Fruit fly (Drosophila melanogaster) whole organism, embryonic: ENCODE data around the gene Cyp28c1.

Experiments used
- ATbp ChIP-seq: fragments of 200-800 bp; sonication (Bioruptor generic); optimal IDR thresholded peaks from 2 replicates; lab custom pipeline; 2017; ENCODE audit warnings: missing biosample characterization, mild to moderate bottlenecking, missing genetic modification characterization, missing genetic modification reagents
- CG10147 ChIP-seq: fragments of 200-800 bp; sonication (Bioruptor generic); optimal IDR thresholded peaks from 2 replicates; lab custom pipeline; 2019; ENCODE audit warnings: missing biosample characterization, mild to moderate bottlenecking, missing genetic modification characterization, moderate library complexity
- CG10321 ChIP-seq: fragments of 200-800 bp; sonication (Bioruptor generic); IDR thresholded peaks from 2 replicates; pipeline ENCODE4 v1.3.6; 2022; ENCODE audit warnings: missing biosample characterization, missing genetic modification characterization
- CG10654 ChIP-seq: fragments of 200-800 bp; sonication (Bioruptor generic); optimal IDR thresholded peaks from 2 replicates; lab custom pipeline; 2016; ENCODE audit warnings: missing biosample characterization, missing genetic modification characterization
- CG11696 ChIP-seq: fragments of 200-800 bp; sonication (Bioruptor generic); IDR thresholded peaks from 2 replicates; pipeline ENCODE4 v1.3.6; 2022; ENCODE audit warnings: missing biosample characterization, missing genetic modification characterization
- CG12942 ChIP-seq: fragments of 200-800 bp; sonication (Bioruptor generic); optimal IDR thresholded peaks from 3 replicates; lab custom pipeline; 2016; ENCODE audit warnings: missing biosample characterization, missing genetic modification characterization
- CG13287 ChIP-seq: fragments of 200-800 bp; sonication (Bioruptor generic); IDR thresholded peaks from 2 replicates; pipeline ENCODE4 v1.3.6; 2022; ENCODE audit warnings: missing biosample characterization, missing genetic modification characterization; ENCODE audit not compliant: partially characterized antibody
- CG13424 ChIP-seq: fragments of 200-800 bp; sonication (Bioruptor generic); optimal IDR thresholded peaks from 2 replicates; lab custom pipeline; 2019; ENCODE audit warnings: missing biosample characterization, mild to moderate bottlenecking, missing genetic modification characterization, moderate library complexity
- CG14860 ChIP-seq: fragments of 200-800 bp; sonication (Bioruptor generic); IDR thresholded peaks from 3 replicates; pipeline ENCODE4 v1.3.6; 2022; ENCODE audit warnings: missing biosample characterization, missing genetic modification characterization; ENCODE audit not compliant: partially characterized antibody
- CG1602 ChIP-seq: fragments of 200-800 bp; sonication (Bioruptor generic); optimal IDR thresholded peaks from 3 replicates; lab custom pipeline; 2016; ENCODE audit warnings: missing biosample characterization, missing genetic modification characterization
- CG16779 ChIP-seq: fragments of 200-800 bp; sonication (Bioruptor generic); IDR thresholded peaks from 2 replicates; pipeline ENCODE4 v1.3.6; 2022; ENCODE audit warnings: missing biosample characterization, missing genetic modification characterization
- CG17568 ChIP-seq: fragments of 200-800 bp; sonication (Bioruptor generic); optimal IDR thresholded peaks from 2 replicates; lab custom pipeline; 2018; ENCODE audit warnings: missing biosample characterization, mild to moderate bottlenecking, missing genetic modification characterization, moderate library complexity
- CG17612 ChIP-seq: fragments of 200-800 bp; sonication (Bioruptor generic); IDR thresholded peaks from 2 replicates; pipeline ENCODE4 v1.3.6; 2022; ENCODE audit warnings: missing biosample characterization, missing genetic modification characterization
- CG1792 ChIP-seq: fragments of 200-800 bp; sonication (Bioruptor generic); optimal IDR thresholded peaks from 2 replicates; lab custom pipeline; 2016; ENCODE audit warnings: missing biosample characterization, missing genetic modification characterization
- CG18476 ChIP-seq: fragments of 200-800 bp; sonication (Bioruptor generic); optimal IDR thresholded peaks from 2 replicates; lab custom pipeline; 2016; ENCODE audit warnings: missing biosample characterization, mild to moderate bottlenecking, missing genetic modification characterization
- CG18599 ChIP-seq: fragments of 200-800 bp; sonication (Bioruptor generic); optimal IDR thresholded peaks from 3 replicates; lab custom pipeline; 2017; ENCODE audit warnings: missing biosample characterization, missing genetic modification characterization, mild to moderate bottlenecking, moderate library complexity, missing genetic modification reagents
- CG2889 ChIP-seq: fragments of 200-800 bp; sonication (Bioruptor generic); IDR thresholded peaks from 3 replicates; pipeline ENCODE4 v1.3.6; 2022; ENCODE audit warnings: missing biosample characterization, missing genetic modification characterization
- CG34376 ChIP-seq: fragments of 200-800 bp; sonication (Bioruptor generic); optimal IDR thresholded peaks from 2 replicates; lab custom pipeline; 2018; ENCODE audit warnings: missing biosample characterization, mild to moderate bottlenecking, missing genetic modification characterization
- CG34422 ChIP-seq: fragments of 200-800 bp; sonication (Bioruptor generic); IDR thresholded peaks from 3 replicates; pipeline ENCODE4 v1.3.6; 2022; ENCODE audit warnings: missing biosample characterization, missing genetic modification characterization
- CG4730 ChIP-seq: fragments of 200-800 bp; sonication (Bioruptor generic); IDR thresholded peaks from 2 replicates; pipeline ENCODE4 v1.3.6; 2022; ENCODE audit warnings: missing biosample characterization, missing genetic modification characterization
- CG7786 ChIP-seq: fragments of 200-800 bp; sonication (Bioruptor generic); optimal IDR thresholded peaks from 2 replicates; lab custom pipeline; 2016; ENCODE audit warnings: missing biosample characterization, missing genetic modification characterization
- CG9817 ChIP-seq: fragments of 200-800 bp; sonication (Bioruptor generic); optimal IDR thresholded peaks from 2 replicates; lab custom pipeline; 2018; ENCODE audit warnings: missing biosample characterization, mild to moderate bottlenecking, missing genetic modification characterization, moderate library complexity
- CTCF ChIP-seq: fragments of 200-800 bp; sonication (Bioruptor generic); optimal IDR thresholded peaks from 2 replicates; lab custom pipeline; 2017; ENCODE audit warnings: missing biosample characterization, mild to moderate bottlenecking, missing genetic modification characterization, moderate library complexity
- D19A ChIP-seq: fragments of 200-800 bp; optimal IDR thresholded peaks from 3 replicates; lab custom pipeline; 2019; ENCODE audit warnings: missing biosample characterization, mild to moderate bottlenecking, missing genetic modification characterization, moderate library complexity
- Dip2 ChIP-seq: fragments of 200-800 bp; sonication (Bioruptor generic); IDR thresholded peaks from 2 replicates; pipeline ENCODE4 v1.3.6; 2022; ENCODE audit warnings: missing biosample characterization, missing genetic modification characterization
- Ets65A ChIP-seq: fragments of 200-800 bp; sonication (Bioruptor generic); peaks from one replicate; lab custom pipeline; 2016; ENCODE audit warnings: missing biosample characterization, missing genetic modification characterization
- Hr39 ChIP-seq: fragments of >200 bp; optimal IDR thresholded peaks from 2 replicates; lab custom pipeline; 2017
- NC2β ChIP-seq: fragments of 200-800 bp; sonication (Bioruptor generic); optimal IDR thresholded peaks from 2 replicates; lab custom pipeline; 2016; ENCODE audit warnings: missing biosample characterization, missing genetic modification characterization
- Nf-YB ChIP-seq: fragments of 200-800 bp; sonication (Bioruptor generic); optimal IDR thresholded peaks from 3 replicates; lab custom pipeline; 2019; ENCODE audit warnings: missing biosample characterization, mild to moderate bottlenecking, missing genetic modification characterization, moderate library complexity
- Nf-YC ChIP-seq: fragments of 200-800 bp; optimal IDR thresholded peaks from 3 replicates; lab custom pipeline; 2019; ENCODE audit warnings: missing biosample characterization, mild to moderate bottlenecking, missing genetic modification characterization, moderate library complexity
- Opbp ChIP-seq: fragments of 200-800 bp; sonication (Bioruptor generic); IDR thresholded peaks from 3 replicates; pipeline ENCODE4 v1.3.6; 2022; ENCODE audit warnings: missing biosample characterization, missing genetic modification characterization; ENCODE audit not compliant: partially characterized antibody
- Ravus ChIP-seq: fragments of 200-800 bp; sonication (Bioruptor generic); IDR thresholded peaks from 2 replicates; pipeline ENCODE4 v1.3.6; 2022; ENCODE audit warnings: missing biosample characterization, missing genetic modification characterization
- Side ChIP-seq: fragments of 200-800 bp; sonication (Bioruptor generic); optimal IDR thresholded peaks from 2 replicates; lab custom pipeline; 2016; ENCODE audit warnings: missing biosample characterization, missing genetic modification characterization
- Sox102F ChIP-seq: fragments of 200-800 bp; sonication (Bioruptor generic); optimal IDR thresholded peaks from 2 replicates; lab custom pipeline; 2018; ENCODE audit warnings: missing biosample characterization, mild to moderate bottlenecking, missing genetic modification characterization, moderate library complexity
- Xrp1 ChIP-seq: fragments of 200-800 bp; sonication (Bioruptor generic); IDR thresholded peaks from 2 replicates; pipeline ENCODE4 v1.3.6; 2022; ENCODE audit warnings: missing biosample characterization, missing genetic modification characterization
- al ChIP-seq: fragments of 200-800 bp; sonication (Bioruptor generic); IDR thresholded peaks from 2 replicates; pipeline ENCODE4 v1.3.6; 2022; ENCODE audit warnings: missing biosample characterization, missing genetic modification characterization
- bcd ChIP-seq: fragments of 200-800 bp; sonication (Bioruptor generic); optimal IDR thresholded peaks from 2 replicates; lab custom pipeline; 2017; ENCODE audit warnings: missing biosample characterization, mild to moderate bottlenecking, missing genetic modification characterization
- bigmax ChIP-seq: fragments of 200-800 bp; sonication (Bioruptor generic); optimal IDR thresholded peaks from 2 replicates; lab custom pipeline; 2018; ENCODE audit warnings: missing biosample characterization, mild to moderate bottlenecking, missing genetic modification characterization
- cad ChIP-seq: fragments of >200 bp; optimal IDR thresholded peaks from 2 replicates; lab custom pipeline; 2017; ENCODE audit warnings: missing biosample characterization, missing genetic modification characterization
- cwo ChIP-seq: fragments of 200-800 bp; sonication (Bioruptor generic); optimal IDR thresholded peaks from 3 replicates; lab custom pipeline; 2017; ENCODE audit warnings: missing biosample characterization, missing genetic modification characterization, mild to moderate bottlenecking, moderate library complexity, missing genetic modification reagents
- dan ChIP-seq: fragments of 200-800 bp; sonication (Bioruptor generic); IDR thresholded peaks from 2 replicates; pipeline ENCODE4 v1.3.6; 2022; ENCODE audit warnings: missing biosample characterization, missing genetic modification characterization
- danr ChIP-seq: fragments of 200-800 bp; sonication (Bioruptor generic); IDR thresholded peaks from 2 replicates; pipeline ENCODE4 v1.3.6; 2022; ENCODE audit warnings: missing biosample characterization, missing genetic modification characterization
- ewg ChIP-seq: fragments of 200-800 bp; sonication (Bioruptor generic); optimal IDR thresholded peaks from 3 replicates; lab custom pipeline; 2017; ENCODE audit warnings: mild to moderate bottlenecking, missing biosample characterization, missing genetic modification reagents, missing genetic modification characterization
- fd102C ChIP-seq: fragments of 200-800 bp; sonication (Bioruptor generic); optimal IDR thresholded peaks from 2 replicates; lab custom pipeline; 2018; ENCODE audit warnings: missing biosample characterization, mild to moderate bottlenecking, missing genetic modification characterization, moderate library complexity
- ham ChIP-seq: fragments of 200-800 bp; sonication (Bioruptor generic); IDR thresholded peaks from 2 replicates; pipeline ENCODE4 v1.3.6; 2022; ENCODE audit warnings: missing biosample characterization, missing genetic modification characterization
- ken ChIP-seq: fragments of 200-800 bp; sonication (Bioruptor generic); IDR thresholded peaks from 3 replicates; pipeline ENCODE4 v1.3.6; 2022; ENCODE audit warnings: missing biosample characterization, missing genetic modification characterization
- lilli ChIP-seq: fragments of 200-800 bp; sonication (Bioruptor generic); optimal IDR thresholded peaks from 3 replicates; lab custom pipeline; 2016; ENCODE audit warnings: missing biosample characterization, missing genetic modification characterization
- nmo ChIP-seq: fragments of 200-800 bp; sonication (Bioruptor generic); optimal IDR thresholded peaks from 2 replicates; lab custom pipeline; 2018; ENCODE audit warnings: missing biosample characterization, mild to moderate bottlenecking, missing genetic modification characterization, moderate library complexity
- nom ChIP-seq: fragments of 200-800 bp; sonication (Bioruptor generic); optimal IDR thresholded peaks from 2 replicates; lab custom pipeline; 2017; ENCODE audit warnings: missing biosample characterization, missing genetic modification characterization, mild to moderate bottlenecking, moderate library complexity, missing genetic modification reagents
- onecut ChIP-seq: fragments of 200-800 bp; sonication (Bioruptor generic); IDR thresholded peaks from 2 replicates; pipeline ENCODE4 v1.3.6; 2022; ENCODE audit warnings: missing biosample characterization, missing genetic modification characterization
- org-1 ChIP-seq: fragments of 200-800 bp; sonication (Bioruptor generic); optimal IDR thresholded peaks from 2 replicates; lab custom pipeline; 2017; ENCODE audit warnings: missing biosample characterization, missing genetic modification characterization
- sr ChIP-seq: fragments of 200-800 bp; sonication (Bioruptor generic); IDR thresholded peaks from 3 replicates; pipeline ENCODE4 v1.3.6; 2022; ENCODE audit warnings: missing biosample characterization, missing genetic modification characterization

Cyp28c1 gene

dm6 chrX:11854758-11855465 lies 15.5 kb downstream of the Cyp28c1 start, which contains the start of the genes CG10347 and ATP7 (continued):
- TF ChIP-seq ken (GFP tag; lab: Robert Waterston, UW) (no peak), CG10321 (GFP tag; lab: Robert Waterston, UW) (no peak), CG2889 (GFP tag; lab: Robert Waterston, UW) (no peak), lilli (GFP tag; lab: Kevin White, UChicago) (peak; percentile 55), CG16779 (GFP tag; lab: Robert Waterston, UW) (no peak), ham (GFP tag; lab: Robert Waterston, UW) (no peak), Nf-YB (GFP tag; lab: Kevin White, UChicago) (no peak), danr (GFP tag; lab: Robert Waterston, UW) (no peak), Xrp1 (GFP tag; lab: Robert Waterston, UW) (no peak), CG13424 (tag; lab: Kevin White, UChicago) (peak; percentile 43), NC2β (GFP tag; lab: Kevin White, UChicago) (peak; percentile 51), D19A (no peak), Opbp (GFP tag; lab: Robert Waterston, UW) (peak; percentile 85), dan (no peak), CG34422 (GFP tag; lab: Robert Waterston, UW) (peak; percentile 17; the same call in 1 of the 3 replicates), Ets65A (GFP tag; lab: Kevin White, UChicago) (peak; percentile 80), CG10147 (GFP tag; lab: Kevin White, UChicago) (no peak), Side (GFP tag; lab: Kevin White, UChicago) (no peak), CG1792 (GFP tag; lab: Kevin White, UChicago) (peak; percentile 11), cad (GFP tag; lab: Kevin White, UChicago) (no peak), Ravus (GFP tag; lab: Robert Waterston, UW) (no peak), CG4730 (GFP tag; lab: Robert Waterston, UW) (no peak), Dip2 (GFP tag; lab: Robert Waterston, UW) (no peak), al (no peak), Sox102F (no peak), CG13287 (GFP tag; lab: Robert Waterston, UW) (peak; percentile 96), cwo (no peak), CG18599 (GFP tag; lab: Kevin White, UChicago) (peak; percentile 23), CG14860 (GFP tag; lab: Robert Waterston, UW) (peak; percentile 94), CG17568 (GFP tag; lab: Kevin White, UChicago) (no peak), fd102C (GFP tag; lab: Kevin White, UChicago) (no peak), sr (GFP tag; lab: Robert Waterston, UW) (no peak), CG1602 (GFP tag; lab: Kevin White, UChicago) (peak; percentile 10), CG18476 (GFP tag; lab: Kevin White, UChicago) (peak; percentile 98), onecut (GFP tag; lab: Robert Waterston, UW) (no peak), CG17612 (no peak), Nf-YC (tag; lab: Kevin White, UChicago) (peak; percentile 50), CTCF (GFP tag; lab: Kevin White, UChicago) (no peak), nmo (GFP tag; lab: Kevin White, UChicago) (peak; percentile 47), CG12942 (GFP tag; lab: Kevin White, UChicago) (no peak), CG7786 (peak; percentile 22), ewg (GFP tag; lab: Kevin White, UChicago) (peak; percentile 15), ATbp (GFP tag; lab: Kevin White, UChicago) (no peak), org-1 (GFP tag; lab: Kevin White, UChicago) (no peak), CG34376 (peak; percentile 33), CG11696 (GFP tag; lab: Robert Waterston, UW) (no peak), nom (GFP tag; lab: Kevin White, UChicago) (peak; percentile 47), Hr39 (lab: Kevin White, UChicago) (no peak), CG10654 (GFP tag; lab: Kevin White, UChicago) (no peak), bigmax (GFP tag; lab: Kevin White, UChicago) (no peak), CG9817 (tag; lab: Kevin White, UChicago) (no peak), bcd (no peak)
